Fruit fly (Drosophila melanogaster): ENCODE measurements around the gene CG7465.

DNA sequence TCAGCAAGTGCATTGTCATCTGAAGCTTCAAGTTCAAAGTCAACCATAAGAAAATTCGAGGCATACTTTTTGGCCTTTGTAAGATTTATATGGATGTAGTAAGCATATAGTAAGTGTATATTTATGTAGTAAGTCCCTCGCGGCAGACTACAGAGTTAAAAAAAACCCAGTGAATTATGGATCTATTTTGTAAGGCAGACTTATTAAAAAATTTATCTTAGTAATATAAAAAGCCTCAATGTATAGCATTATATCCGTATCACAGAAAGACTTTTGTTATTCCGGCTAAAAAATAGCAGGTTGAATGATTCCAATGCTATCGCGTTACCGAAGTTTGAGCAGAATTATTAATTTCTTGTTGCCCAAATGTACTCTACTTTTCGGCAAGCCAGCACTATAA, 4.5 kb downstream of the CG7465 start:
- TF ChIP-seq Hr39 (GFP tag; optimal IDR thresholded peaks at IDR 0.05) (no peak), Sox15 (GFP tag; optimal IDR thresholded peaks at IDR 0.05) (no peak), CG16779 (tag; optimal IDR thresholded peaks at IDR 0.05) (no peak), CG6792 (GFP tag; optimal IDR thresholded peaks at IDR 0.05) (no peak), Lpt (GFP tag; optimal IDR thresholded peaks at IDR 0.05) (no peak), svp (GFP tag) (no peak)
